Worm (Caenorhabditis elegans) whole organism, L2 larva: Measurements from ENCODE around the gene C26D10.3.

Experiments
- C34F6.9 ChIP-seq: fragments of 150-350 bp; optimal IDR thresholded peaks from 2 replicates; lab custom pipeline; 2014; ENCODE audit warnings: missing biosample characterization, missing genetic modification characterization
- R02D3.7 ChIP-seq: fragments of 150-350 bp; optimal IDR thresholded peaks from 2 replicates; lab custom pipeline; 2014; ENCODE audit warnings: missing biosample characterization, missing genetic modification characterization
- alr-1 ChIP-seq: fragments of 150-350 bp; optimal IDR thresholded peaks from 2 replicates; lab custom pipeline; 2014; ENCODE audit warnings: missing biosample characterization, missing genetic modification characterization
- ama-1 ChIP-seq: fragments of 150-350 bp; optimal IDR thresholded peaks from 2 replicates; lab custom pipeline; 2018; ENCODE audit warnings: inconsistent platforms
- blmp-1 ChIP-seq: sonication (generic microtip); optimal IDR thresholded peaks from 2 replicates; lab custom pipeline; 2017; ENCODE audit warnings: missing genetic modification characterization, mild to moderate bottlenecking, missing compliant biosample characterization, antibody characterized with exemption, moderate library complexity; ENCODE audit not compliant: insufficient read depth
- ceh-82 ChIP-seq: fragments of 150-350 bp; optimal IDR thresholded peaks from 2 replicates; lab custom pipeline; 2014; ENCODE audit warnings: missing biosample characterization, missing genetic modification characterization
- egl-27 ChIP-seq: sonication (generic microtip); optimal IDR thresholded peaks from 3 replicates; lab custom pipeline; 2017; ENCODE audit warnings: missing biosample characterization, missing genetic modification reagents, missing genetic modification characterization
- elt-1 ChIP-seq: fragments of 150-350 bp; optimal IDR thresholded peaks from 2 replicates; lab custom pipeline; 2014; ENCODE audit warnings: missing biosample characterization, missing genetic modification characterization
- elt-3 ChIP-seq: sonication (generic microtip); optimal IDR thresholded peaks from 2 replicates; lab custom pipeline; 2017; ENCODE audit warnings: missing biosample characterization, missing genetic modification characterization
- lin-13 ChIP-seq: fragments of 150-350 bp; optimal IDR thresholded peaks from 2 replicates; lab custom pipeline; 2014; ENCODE audit warnings: missing biosample characterization, missing genetic modification reagents, missing genetic modification characterization
- lsy-2 ChIP-seq, 2 experiments: fragments of 150-350 bp in 1 of 2; sonication (generic microtip) in 1 of 2; optimal IDR thresholded peaks; 2 replicates each; lab custom pipeline; 2014 to 2017; ENCODE audit warnings: missing biosample characterization in 2 of 2, missing genetic modification characterization in 2 of 2
- mab-5 ChIP-seq: fragments of 150-350 bp; optimal IDR thresholded peaks from 2 replicates; lab custom pipeline; 2014; ENCODE audit warnings: missing biosample characterization, missing genetic modification characterization
- mdl-1 ChIP-seq, 2 experiments: fragments of 150-350 bp in 1 of 2; sonication (generic microtip) in 1 of 2; optimal IDR thresholded peaks; 2 replicates each; lab custom pipeline; 2017; ENCODE audit warnings: missing biosample characterization in 2 of 2, missing genetic modification characterization in 2 of 2
- nhr-11 ChIP-seq: fragments of 150-350 bp; optimal IDR thresholded peaks from 2 replicates; lab custom pipeline; 2014; ENCODE audit warnings: missing biosample characterization, missing genetic modification characterization
- nhr-129 ChIP-seq: fragments of 150-350 bp; optimal IDR thresholded peaks from 2 replicates; lab custom pipeline; 2014; ENCODE audit warnings: missing biosample characterization, missing genetic modification characterization
- skn-1 ChIP-seq: sonication (generic microtip); optimal IDR thresholded peaks from 2 replicates; lab custom pipeline; 2017; ENCODE audit warnings: missing biosample characterization, missing genetic modification characterization
- sma-3 ChIP-seq: sonication (generic microtip); optimal IDR thresholded peaks from 2 replicates; lab custom pipeline; 2016; ENCODE audit warnings: missing genetic modification reagents, missing genetic modification characterization, missing compliant biosample characterization
- snpc-4 ChIP-seq: fragments of 150-350 bp; optimal IDR thresholded peaks from 2 replicates; lab custom pipeline; 2014; ENCODE audit warnings: missing biosample characterization, missing genetic modification characterization
- unc-39 ChIP-seq: fragments of 150-350 bp; optimal IDR thresholded peaks from 2 replicates; lab custom pipeline; 2014; ENCODE audit warnings: missing biosample characterization, missing genetic modification characterization
- unc-55 ChIP-seq: fragments of 150-350 bp; sonication (generic microtip); optimal IDR thresholded peaks from 3 replicates; lab custom pipeline; 2014; ENCODE audit warnings: missing biosample characterization, missing genetic modification reagents, missing genetic modification characterization
- zag-1 ChIP-seq: fragments of 150-350 bp; optimal IDR thresholded peaks from 2 replicates; lab custom pipeline; 2014; ENCODE audit warnings: missing biosample characterization, missing genetic modification characterization
- ztf-4 ChIP-seq: fragments of 150-350 bp; optimal IDR thresholded peaks from 2 replicates; lab custom pipeline; 2014; ENCODE audit warnings: missing biosample characterization, missing genetic modification characterization

The C26D10.3 gene

ce11 chrII:8370194-8370593 is 45.0 kb downstream of the C26D10.3 start:
- TF ChIP-seq C34F6.9 (tag; lab: Kevin White, UChicago) (no peak), lin-13 (GFP tag; lab: Kevin White, UChicago) (no peak), elt-1 (tag; lab: Kevin White, UChicago) (no peak), mab-5 (tag; lab: Kevin White, UChicago) (no peak), zag-1 (no peak), R02D3.7 (tag; lab: Kevin White, UChicago) (no peak), snpc-4 (tag; lab: Kevin White, UChicago) (no peak), lsy-2 (tag; optimal IDR thresholded peaks at IDR 0.05; lab: Kevin White, UChicago) (no peak), blmp-1 (tag; lab: Kevin White, UChicago) (no peak), unc-55 (GFP tag; lab: Kevin White, UChicago) (no peak), ceh-82 (tag; lab: Kevin White, UChicago) (no peak), sma-3 (GFP tag; lab: Kevin White, UChicago) (no peak), egl-27 (tag; lab: Kevin White, UChicago) (no peak), ztf-4 (tag; lab: Kevin White, UChicago) (no peak), alr-1 (tag; lab: Kevin White, UChicago) (no peak)
- TF ChIP-seq, all 48 proteins: peak for 0

- TF ChIP-seq mdl-1 (tag; optimal IDR thresholded peaks at IDR 0.05; lab: Kevin White, UChicago), result no peak
- TF ChIP-seq ceh-82 (tag; lab: Kevin White, UChicago), result no peak
- TF ChIP-seq zag-1, result no peak
- no peak for TF ChIP-seq nhr-129
- TF ChIP-seq elt-3 (tag; lab: Kevin White, UChicago), result no peak
- TF ChIP-seq skn-1, result no peak
- TF ChIP-seq elt-1 (tag; lab: Kevin White, UChicago), result no peak
- TF ChIP-seq unc-39 (tag; lab: Kevin White, UChicago), result no peak
- no peak for TF ChIP-seq ama-1
- no peak for TF ChIP-seq sma-3 (GFP tag; lab: Kevin White, UChicago)
- TF ChIP-seq lin-13 (GFP tag; lab: Kevin White, UChicago), result no peak
- TF ChIP-seq nhr-11 (tag; lab: Kevin White, UChicago), result no peak
Observed at ce11 chrII:8377722-8378121, 52.5 kb downstream of the C26D10.3 start.
